Fruit fly (Drosophila melanogaster) whole organism, adult: Measurements from ENCODE around the gene CG42271.

Experiments
- CG11617 ChIP-seq: fragments of 200-800 bp; sonication (Bioruptor generic); optimal IDR thresholded peaks from 2 replicates; lab custom pipeline; 2017; ENCODE audit warnings: mild to moderate bottlenecking, missing biosample characterization, missing genetic modification reagents, missing genetic modification characterization
- CG12768 ChIP-seq: fragments of 200-800 bp; sonication (Bioruptor generic); optimal IDR thresholded peaks from 2 replicates; lab custom pipeline; 2017; ENCODE audit warnings: missing biosample characterization, missing genetic modification characterization, mild to moderate bottlenecking, moderate library complexity, missing genetic modification reagents
- CG14711 ChIP-seq: fragments of 200-800 bp; sonication (Bioruptor generic); optimal IDR thresholded peaks from 2 replicates; lab custom pipeline; 2018; ENCODE audit warnings: missing biosample characterization, mild to moderate bottlenecking, missing genetic modification characterization, moderate library complexity
- CG1620 ChIP-seq: fragments of 200-800 bp; sonication (Bioruptor generic); optimal IDR thresholded peaks from 2 replicates; lab custom pipeline; 2016; ENCODE audit warnings: missing biosample characterization, missing genetic modification characterization
- CG33017 ChIP-seq: fragments of 200-800 bp; sonication (Bioruptor generic); optimal IDR thresholded peaks from 2 replicates; lab custom pipeline; 2018; ENCODE audit warnings: missing biosample characterization, mild to moderate bottlenecking, missing genetic modification characterization, moderate library complexity
- Clk ChIP-seq: fragments of 200-800 bp; sonication (Bioruptor generic); optimal IDR thresholded peaks from 2 replicates; lab custom pipeline; 2017; ENCODE audit warnings: missing biosample characterization, missing genetic modification characterization
- bab1 ChIP-seq: fragments of 200-800 bp; sonication (Bioruptor generic); optimal IDR thresholded peaks from 3 replicates; lab custom pipeline; 2019; ENCODE audit warnings: missing biosample characterization, mild to moderate bottlenecking, missing genetic modification characterization, moderate library complexity
- cic ChIP-seq: fragments of 200-800 bp; sonication (Bioruptor generic); optimal IDR thresholded peaks from 2 replicates; lab custom pipeline; 2017; ENCODE audit warnings: missing biosample characterization, mild to moderate bottlenecking, missing genetic modification characterization, moderate library complexity
- cnc ChIP-seq, 2 experiments: fragments of >200 bp; optimal IDR thresholded peaks; 2 replicates each; lab custom pipeline; 2017
- kay ChIP-seq: fragments of 200-800 bp; sonication (Bioruptor generic); peaks from one replicate; lab custom pipeline; 2016; ENCODE audit warnings: missing biosample characterization, missing genetic modification characterization, borderline replicate concordance
- ovo ChIP-seq: fragments of 200-800 bp; sonication (Bioruptor generic); optimal IDR thresholded peaks from 2 replicates; lab custom pipeline; 2016; ENCODE audit warnings: missing biosample characterization, missing genetic modification characterization
- tj ChIP-seq: fragments of 200-800 bp; sonication (Bioruptor generic); optimal IDR thresholded peaks from 3 replicates; lab custom pipeline; 2017; ENCODE audit warnings: missing biosample characterization, mild to moderate bottlenecking, missing genetic modification characterization, moderate library complexity
- toe ChIP-seq: fragments of 200-800 bp; sonication (Bioruptor generic); optimal IDR thresholded peaks from 2 replicates; lab custom pipeline; 2016; ENCODE audit warnings: missing biosample characterization, missing genetic modification characterization

DNA sequence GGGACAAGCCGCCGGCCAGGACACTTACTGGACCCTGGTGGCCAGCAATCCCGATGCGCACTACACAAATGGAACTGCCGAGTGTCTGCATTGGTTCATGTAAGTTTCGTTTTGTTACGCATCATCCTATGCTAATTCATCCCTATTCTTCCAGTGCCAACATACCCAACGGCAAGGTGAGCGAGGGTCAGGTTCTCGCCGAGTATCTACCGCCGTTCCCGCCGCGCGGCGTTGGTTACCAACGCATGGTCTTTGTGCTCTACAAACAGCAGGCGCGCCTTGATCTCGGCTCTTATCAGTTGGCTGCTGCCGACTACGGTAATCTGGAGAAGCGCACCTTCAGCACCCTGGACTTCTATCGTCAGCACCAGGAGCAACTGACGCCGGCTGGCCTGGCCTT lies 6.8 kb downstream of the CG42271 start:
- TF ChIP-seq bab1 (GFP tag; lab: Kevin White, UChicago) = no peak
- TF ChIP-seq toe = no peak
- no peak for TF ChIP-seq kay
- no peak for TF ChIP-seq tj (GFP tag; lab: Kevin White, UChicago)
- no peak for TF ChIP-seq CG11617 (GFP tag; lab: Kevin White, UChicago)
- TF ChIP-seq cnc (optimal IDR thresholded peaks at IDR 0.05; lab: Kevin White, UChicago) = no peak
- TF ChIP-seq CG1620 (GFP tag; lab: Kevin White, UChicago) = no peak
- no peak for TF ChIP-seq cic (GFP tag; lab: Kevin White, UChicago)
- TF ChIP-seq CG14711 = no peak
- TF ChIP-seq Clk (GFP tag; lab: Kevin White, UChicago) = no peak
- TF ChIP-seq CG33017 = no peak
- TF ChIP-seq ovo (GFP tag; lab: Kevin White, UChicago) = no peak
- TF ChIP-seq CG12768 (GFP tag; lab: Kevin White, UChicago) = no peak
